Fruit fly (Drosophila melanogaster) whole organism, larva: Measurements from ENCODE around the gene P5cr-2.

Experiments
- noc ChIP-seq: fragments of 200-800 bp; sonication (Bioruptor generic); optimal IDR thresholded peaks from 3 replicates; lab custom pipeline; 2019; ENCODE audit warnings: missing biosample characterization, mild to moderate bottlenecking, missing genetic modification characterization, moderate library complexity

The P5cr-2 gene

DNA sequence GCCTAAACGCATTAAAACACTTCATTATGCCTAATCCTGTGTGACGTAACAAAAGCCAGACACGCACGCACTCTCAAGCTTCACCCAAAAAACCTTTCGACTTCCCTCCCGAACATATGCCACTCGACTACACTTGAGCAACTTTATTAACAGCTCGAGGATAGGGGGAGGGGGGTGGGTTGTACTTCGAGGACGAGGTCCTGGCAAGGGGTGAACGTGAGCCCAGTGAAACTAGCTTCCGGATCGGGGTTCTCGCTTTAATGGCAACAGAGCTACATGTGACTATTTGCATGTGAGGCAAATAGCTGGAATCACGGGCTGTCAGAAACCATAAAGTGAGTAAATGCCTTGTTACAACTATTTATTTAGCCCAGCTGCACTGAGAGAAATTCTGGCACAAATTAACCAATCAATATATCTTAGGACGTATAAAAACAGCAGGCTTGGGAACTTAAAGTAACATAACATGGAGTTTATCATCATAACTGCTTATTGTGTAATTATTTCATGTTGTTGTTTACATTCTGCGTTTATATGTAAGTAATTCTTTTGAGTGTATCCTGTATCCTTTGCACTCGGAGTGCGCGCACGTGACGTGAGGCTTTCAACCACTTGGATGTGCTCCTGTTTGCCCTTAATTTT, 16.3 kb downstream of the P5cr-2 start:
- TF ChIP-seq noc (tag; lab: Kevin White, UChicago): no peak

DNA sequence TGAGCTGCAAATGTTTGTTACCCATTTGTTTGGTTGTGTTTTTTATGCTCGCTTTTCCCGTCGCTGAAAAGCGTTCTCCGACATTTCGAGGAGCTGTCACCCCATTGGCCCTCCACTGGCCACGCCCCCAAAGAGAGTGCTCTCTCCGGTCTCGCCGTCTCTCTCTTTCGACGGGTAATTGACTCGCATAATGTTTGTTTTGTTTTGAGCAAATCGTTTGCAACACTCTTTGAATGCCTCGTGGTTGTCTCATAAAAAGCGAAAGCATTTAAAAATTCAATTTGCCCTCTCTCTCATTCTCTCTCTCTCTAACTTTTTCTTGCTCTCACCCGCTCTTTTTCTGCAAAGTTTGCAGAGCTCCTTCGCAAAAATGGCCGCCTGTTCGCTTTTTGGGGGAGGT, 22.9 kb downstream of the P5cr-2 start:
- TF ChIP-seq noc (tag; lab: Kevin White, UChicago): no peak

DNA sequence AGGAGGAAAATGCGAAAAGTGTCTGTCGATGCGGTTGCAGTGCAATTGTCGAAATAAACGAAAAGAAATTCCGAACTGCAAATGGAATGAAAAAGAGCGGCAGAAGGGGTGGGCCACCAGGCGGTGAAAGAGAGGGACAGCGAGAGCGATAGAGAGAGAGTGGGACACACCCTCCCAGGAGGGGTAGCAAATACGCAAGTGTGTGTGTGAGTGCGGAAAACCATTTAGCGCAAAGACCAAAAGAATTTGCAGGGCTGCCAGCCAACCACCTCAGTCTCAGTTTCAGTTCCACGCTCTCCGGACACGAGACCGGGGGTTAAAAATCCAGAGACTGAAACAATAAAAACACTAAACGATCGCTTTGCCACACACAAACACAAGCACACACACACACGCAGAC, 24.0 kb downstream of the P5cr-2 start, which contains the start of gene Hmx:
Gene Hmx (plus strand): TSS at position 301 of the 400 bp plus-strand sequence.
- TF ChIP-seq noc (tag; lab: Kevin White, UChicago): no peak

DNA sequence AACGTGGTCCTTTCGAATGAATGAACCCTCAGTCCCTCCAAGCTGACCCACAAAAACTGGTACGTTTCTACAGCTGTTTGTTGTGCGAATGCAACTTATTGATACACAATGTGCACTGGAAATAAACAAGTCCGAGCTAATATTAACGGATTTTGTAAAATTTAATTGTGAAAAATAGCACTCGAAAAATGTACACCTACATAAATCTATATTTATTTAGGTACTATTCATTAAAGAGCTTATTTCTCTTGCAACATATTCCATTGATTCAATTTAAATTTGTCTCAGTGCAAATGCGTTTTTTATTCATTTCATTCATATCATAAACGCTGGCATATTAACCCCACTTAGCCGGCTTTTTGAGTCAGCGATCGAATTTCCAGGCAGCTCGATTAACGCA, 26.6 kb downstream of the P5cr-2 start:
- no peak for TF ChIP-seq noc (tag; lab: Kevin White, UChicago)

DNA sequence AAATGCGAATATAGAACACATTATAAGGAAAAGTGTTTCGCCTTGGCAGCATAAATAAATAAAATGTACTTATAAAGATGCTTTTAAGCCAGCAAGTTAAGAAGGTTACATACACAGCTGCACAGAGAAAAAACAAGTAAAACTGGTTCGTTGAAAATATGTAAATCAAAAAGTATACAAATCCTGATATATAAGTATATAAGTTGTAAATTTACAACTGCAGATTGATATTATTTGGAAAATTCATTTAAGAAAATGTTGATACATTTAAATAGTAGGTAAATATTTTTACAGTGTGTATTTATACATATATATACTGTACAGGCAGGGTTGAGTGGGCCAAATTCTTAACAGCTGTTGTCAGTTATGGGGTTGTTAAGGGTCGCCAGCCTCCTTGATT, 30.2 kb downstream of the P5cr-2 start:
- no peak for TF ChIP-seq noc (tag; lab: Kevin White, UChicago)

DNA sequence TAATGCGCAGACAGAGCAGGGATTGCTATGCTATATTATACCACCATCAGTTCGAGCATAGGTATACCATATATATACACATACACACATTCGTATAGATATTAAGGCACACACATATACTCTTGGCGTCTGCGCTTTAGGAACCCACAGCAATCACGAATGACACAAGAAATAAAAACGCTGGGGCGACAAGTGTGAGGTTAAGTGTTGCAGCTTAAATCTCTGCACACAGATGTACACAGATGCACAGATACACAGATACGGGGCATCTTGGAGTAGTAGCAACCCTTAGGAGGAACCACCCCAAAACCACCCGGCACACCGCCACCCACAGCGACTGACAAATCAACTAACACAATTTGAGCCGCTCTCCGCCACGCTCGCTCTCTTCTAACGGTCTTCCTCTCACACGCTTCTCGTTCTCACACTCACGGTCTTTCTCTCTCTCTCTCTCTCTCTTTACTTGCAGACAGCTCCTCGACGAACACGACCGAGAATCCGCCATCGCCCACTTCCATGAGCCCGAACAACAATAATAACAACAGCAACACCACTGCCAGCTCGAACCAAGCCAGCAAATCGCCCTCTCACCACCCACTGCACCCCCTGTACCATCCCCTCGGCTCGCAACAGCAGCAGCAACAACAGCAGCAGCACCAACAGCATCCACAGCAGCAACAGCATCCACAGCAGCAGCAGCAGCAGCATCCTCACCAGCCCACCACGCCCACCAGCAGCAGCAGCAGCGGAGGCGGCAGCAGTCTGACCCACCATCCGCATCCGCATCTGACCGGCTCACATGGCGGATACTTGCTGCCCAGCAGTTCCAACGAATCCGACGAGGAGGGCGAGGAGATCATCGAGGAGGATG, 32.2 kb downstream of the P5cr-2 start:
- TF ChIP-seq noc (tag; lab: Kevin White, UChicago): no peak

DNA sequence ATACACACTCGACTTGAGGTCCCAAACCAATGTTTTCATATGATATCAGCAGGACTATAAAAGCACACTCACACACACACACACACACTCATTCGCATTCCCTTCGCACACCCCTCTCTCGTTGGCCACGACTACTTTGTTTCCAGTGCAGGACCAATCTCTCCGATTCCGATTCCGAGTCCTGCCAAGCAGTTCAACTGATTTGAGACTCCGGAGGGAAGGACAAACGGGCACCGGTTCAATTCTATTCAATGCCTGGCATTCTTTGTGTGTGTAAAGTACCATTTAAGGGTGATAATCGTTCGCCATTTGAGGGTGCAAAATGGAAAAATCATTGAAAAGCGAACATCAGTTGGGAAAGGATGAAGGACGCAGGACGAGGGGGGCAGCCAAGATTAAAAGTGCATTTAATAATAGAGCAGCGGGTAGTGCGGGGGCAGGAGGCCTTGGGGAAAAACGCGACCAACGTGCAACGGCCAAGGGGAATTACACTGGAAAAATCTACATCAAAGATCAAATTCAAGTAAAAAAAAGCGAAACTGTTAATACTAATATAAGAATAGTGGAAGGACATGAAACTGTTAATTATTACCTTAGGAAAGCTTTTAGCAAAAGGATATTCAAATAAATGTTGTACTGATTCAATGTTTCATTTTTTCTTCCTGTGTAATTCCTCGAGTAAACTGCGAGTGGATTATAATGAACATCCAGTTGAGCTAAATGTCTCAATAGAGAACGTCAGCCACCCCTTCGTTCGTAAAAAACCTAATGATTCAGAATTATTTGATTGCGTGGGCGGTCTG, 49.2 kb downstream of the P5cr-2 start:
- TF ChIP-seq noc (tag; lab: Kevin White, UChicago): no peak
